Fruit fly (Drosophila melanogaster) whole organism, embryonic: ENCODE measurements around the gene GNBP3.

Experiments
- ATbp ChIP-seq: fragments of 200-800 bp; sonication (Bioruptor generic); optimal IDR thresholded peaks from 2 replicates; lab custom pipeline; 2017; ENCODE audit warnings: missing biosample characterization, mild to moderate bottlenecking, missing genetic modification characterization, missing genetic modification reagents
- Aef1 ChIP-seq: fragments of 200-800 bp; sonication (Bioruptor generic); IDR thresholded peaks from 3 replicates; pipeline ENCODE4 v1.3.6; 2022; ENCODE audit warnings: missing biosample characterization, missing genetic modification characterization
- BEAF-32 ChIP-seq: fragments of 200-800 bp; sonication (Bioruptor generic); optimal IDR thresholded peaks from 3 replicates; lab custom pipeline; 2017; ENCODE audit warnings: missing biosample characterization, missing genetic modification characterization, mild to moderate bottlenecking, moderate library complexity, missing genetic modification reagents
- Bgb ChIP-seq: fragments of 200-800 bp; sonication (Bioruptor generic); IDR thresholded peaks from 2 replicates; pipeline ENCODE4 v1.3.6; 2022; ENCODE audit warnings: missing biosample characterization, missing genetic modification characterization; ENCODE audit not compliant: partially characterized antibody
- CG12659 ChIP-seq: fragments of 200-800 bp; sonication (Bioruptor generic); optimal IDR thresholded peaks from 3 replicates; lab custom pipeline; 2017; ENCODE audit warnings: mild to moderate bottlenecking, missing biosample characterization, missing genetic modification reagents, missing genetic modification characterization
- CG15514 ChIP-seq: fragments of 200-800 bp; sonication (Bioruptor generic); optimal IDR thresholded peaks from 3 replicates; lab custom pipeline; 2017; ENCODE audit warnings: missing biosample characterization, missing genetic modification characterization, mild to moderate bottlenecking, moderate library complexity, missing genetic modification reagents
- CG16813 ChIP-seq: fragments of 200-800 bp; sonication (Bioruptor generic); IDR thresholded peaks from 3 replicates; pipeline ENCODE4 v1.3.6; 2022; ENCODE audit warnings: missing biosample characterization, missing genetic modification characterization; ENCODE audit not compliant: partially characterized antibody
- CG17328 ChIP-seq: fragments of 200-800 bp; sonication (Bioruptor generic); IDR thresholded peaks from 2 replicates; pipeline ENCODE4 v1.3.6; 2022; ENCODE audit warnings: missing biosample characterization, missing genetic modification characterization
- CG2116 ChIP-seq: fragments of 200-800 bp; sonication (Bioruptor generic); optimal IDR thresholded peaks from 3 replicates; lab custom pipeline; 2018; ENCODE audit warnings: missing biosample characterization, mild to moderate bottlenecking, missing genetic modification characterization
- CG32532 ChIP-seq: fragments of 200-800 bp; sonication (Bioruptor generic); IDR thresholded peaks from 2 replicates; pipeline ENCODE4 v1.3.6; 2022; ENCODE audit warnings: missing biosample characterization, missing genetic modification characterization
- CG3847 ChIP-seq: fragments of 200-800 bp; sonication (Bioruptor generic); IDR thresholded peaks from 2 replicates; pipeline ENCODE4 v1.3.6; 2022; ENCODE audit warnings: missing biosample characterization, missing genetic modification characterization
- CG4360 ChIP-seq: fragments of 200-800 bp; sonication (Bioruptor generic); IDR thresholded peaks from 2 replicates; pipeline ENCODE4 v1.3.6; 2022; ENCODE audit warnings: missing biosample characterization, missing genetic modification characterization
- CG7271 ChIP-seq: fragments of 200-800 bp; sonication (Bioruptor generic); optimal IDR thresholded peaks from 2 replicates; lab custom pipeline; 2018; ENCODE audit warnings: missing biosample characterization, mild to moderate bottlenecking, missing genetic modification characterization, moderate library complexity
- CG7928 ChIP-seq: fragments of 200-800 bp; sonication (Bioruptor generic); optimal IDR thresholded peaks from 2 replicates; lab custom pipeline; 2017; ENCODE audit warnings: missing biosample characterization, mild to moderate bottlenecking, missing genetic modification characterization
- CG7963 ChIP-seq: fragments of 200-800 bp; sonication (Bioruptor generic); IDR thresholded peaks from 3 replicates; pipeline ENCODE4 v1.3.6; 2022; ENCODE audit warnings: missing biosample characterization, missing genetic modification characterization; ENCODE audit not compliant: partially characterized antibody
- Doc3 ChIP-seq: fragments of 200-800 bp; sonication (Bioruptor generic); IDR thresholded peaks from 3 replicates; pipeline ENCODE4 v1.3.6; 2022; ENCODE audit warnings: missing biosample characterization, missing genetic modification characterization; ENCODE audit not compliant: partially characterized antibody
- Dref ChIP-seq: fragments of 200-800 bp; sonication (Bioruptor generic); IDR thresholded peaks from 2 replicates; pipeline ENCODE4 v1.3.6; 2022; ENCODE audit warnings: missing biosample characterization, missing genetic modification characterization
- Drgx ChIP-seq: fragments of 200-800 bp; sonication (Bioruptor generic); IDR thresholded peaks from 2 replicates; pipeline ENCODE4 v1.3.6; 2022; ENCODE audit warnings: missing biosample characterization, missing genetic modification characterization
- HLH4C ChIP-seq: fragments of 200-800 bp; sonication (Bioruptor generic); IDR thresholded peaks from 3 replicates; pipeline ENCODE4 v1.3.6; 2022; ENCODE audit warnings: missing biosample characterization, missing genetic modification characterization; ENCODE audit not compliant: partially characterized antibody
- HmgZ ChIP-seq: fragments of 200-800 bp; sonication (Bioruptor generic); optimal IDR thresholded peaks from 2 replicates; lab custom pipeline; 2018; ENCODE audit warnings: missing biosample characterization, mild to moderate bottlenecking, missing genetic modification characterization
- Kr ChIP-seq: fragments of 200-800 bp; sonication (Bioruptor generic); optimal IDR thresholded peaks from 2 replicates; lab custom pipeline; 2017; ENCODE audit warnings: missing biosample characterization, mild to moderate bottlenecking, missing genetic modification characterization
- MBD-R2 ChIP-seq: fragments of 200-800 bp; sonication (Bioruptor generic); IDR thresholded peaks from 2 replicates; pipeline ENCODE4 v1.3.6; 2022; ENCODE audit warnings: missing biosample characterization, missing genetic modification characterization
- MESR4 ChIP-seq: fragments of 200-800 bp; sonication (Bioruptor generic); optimal IDR thresholded peaks from 2 replicates; lab custom pipeline; 2018; ENCODE audit warnings: missing biosample characterization, mild to moderate bottlenecking, missing genetic modification characterization, moderate library complexity
- Med ChIP-seq: fragments of 200-800 bp; sonication (Bioruptor generic); peaks from one replicate; lab custom pipeline; 2016; ENCODE audit warnings: missing biosample characterization, missing genetic modification characterization, mild to moderate bottlenecking, inconsistent platforms, moderate library complexity
- Myb ChIP-seq: fragments of 200-800 bp; sonication (Bioruptor generic); optimal IDR thresholded peaks from 2 replicates; lab custom pipeline; 2016; ENCODE audit warnings: missing biosample characterization, missing genetic modification characterization
- Scr ChIP-seq: fragments of 200-800 bp; sonication (Bioruptor generic); IDR thresholded peaks from 2 replicates; pipeline ENCODE4 v1.3.6; 2022; ENCODE audit warnings: missing biosample characterization, missing genetic modification characterization; ENCODE audit not compliant: partially characterized antibody
- Sin3A ChIP-seq: fragments of >200 bp; optimal IDR thresholded peaks from 2 replicates; lab custom pipeline; 2018
- Sry-δ ChIP-seq: fragments of 200-800 bp; sonication (Bioruptor generic); optimal IDR thresholded peaks from 2 replicates; lab custom pipeline; 2016; ENCODE audit warnings: missing biosample characterization, missing genetic modification characterization
- Xrp1 ChIP-seq: fragments of 200-800 bp; sonication (Bioruptor generic); IDR thresholded peaks from 2 replicates; pipeline ENCODE4 v1.3.6; 2022; ENCODE audit warnings: missing biosample characterization, missing genetic modification characterization
- amos ChIP-seq: fragments of 200-800 bp; sonication (Bioruptor generic); IDR thresholded peaks from 2 replicates; pipeline ENCODE4 v1.3.6; 2022; ENCODE audit warnings: missing biosample characterization, missing genetic modification characterization; ENCODE audit not compliant: partially characterized antibody
- bbx ChIP-seq: fragments of 200-800 bp; sonication (Bioruptor generic); IDR thresholded peaks from 2 replicates; pipeline ENCODE4 v1.3.6; 2022; ENCODE audit warnings: missing biosample characterization, missing genetic modification characterization; ENCODE audit not compliant: partially characterized antibody
- corto ChIP-seq: fragments of 200-800 bp; sonication (Bioruptor generic); optimal IDR thresholded peaks from 2 replicates; lab custom pipeline; 2016; ENCODE audit warnings: missing biosample characterization, mild to moderate bottlenecking, missing genetic modification characterization, moderate library complexity
- crp ChIP-seq, 2 experiments: fragments of 200-800 bp; sonication (Bioruptor generic); optimal IDR thresholded peaks; 2 replicates in 1 of 2; 3 replicates in 1 of 2; lab custom pipeline; 2017; ENCODE audit warnings: missing biosample characterization in 2 of 2, missing genetic modification characterization in 2 of 2, mild to moderate bottlenecking in 1 of 2, moderate library complexity in 1 of 2
- dm ChIP-seq: fragments of 200-800 bp; sonication (Bioruptor generic); optimal IDR thresholded peaks from 3 replicates; lab custom pipeline; 2016; ENCODE audit warnings: missing biosample characterization, missing genetic modification characterization
- eyg ChIP-seq: fragments of 200-800 bp; sonication (Bioruptor generic); optimal IDR thresholded peaks from 3 replicates; lab custom pipeline; 2016; ENCODE audit warnings: missing biosample characterization, missing genetic modification characterization
- gcm2 ChIP-seq: fragments of 200-800 bp; sonication (Bioruptor generic); optimal IDR thresholded peaks from 2 replicates; lab custom pipeline; 2016; ENCODE audit warnings: missing biosample characterization, missing genetic modification characterization
- gfzf ChIP-seq: fragments of 200-800 bp; sonication (Bioruptor generic); optimal IDR thresholded peaks from 2 replicates; lab custom pipeline; 2016; ENCODE audit warnings: missing biosample characterization, mild to moderate bottlenecking, missing genetic modification characterization, moderate library complexity
- grn ChIP-seq: fragments of 200-800 bp; sonication (Bioruptor generic); optimal IDR thresholded peaks from 3 replicates; lab custom pipeline; 2017; ENCODE audit warnings: missing biosample characterization, missing genetic modification characterization
- hb ChIP-seq: fragments of 200-800 bp; sonication (Bioruptor generic); IDR thresholded peaks from 3 replicates; pipeline ENCODE4 v1.3.6; 2022; ENCODE audit warnings: missing biosample characterization, missing genetic modification characterization; ENCODE audit not compliant: partially characterized antibody
- pzg ChIP-seq: fragments of 200-800 bp; sonication (Bioruptor generic); optimal IDR thresholded peaks from 3 replicates; lab custom pipeline; 2018; ENCODE audit warnings: missing biosample characterization, mild to moderate bottlenecking, missing genetic modification characterization, moderate library complexity
- rib ChIP-seq: fragments of 200-800 bp; sonication (Bioruptor generic); IDR thresholded peaks from 2 replicates; pipeline ENCODE4 v1.3.6; 2022; ENCODE audit warnings: missing biosample characterization, missing genetic modification characterization
- stwl ChIP-seq: fragments of 200-800 bp; sonication (Bioruptor generic); optimal IDR thresholded peaks from 3 replicates; lab custom pipeline; 2018; ENCODE audit warnings: missing biosample characterization, mild to moderate bottlenecking, missing genetic modification characterization, moderate library complexity
- tna ChIP-seq: fragments of 200-800 bp; sonication (Bioruptor generic); IDR thresholded peaks from 2 replicates; pipeline ENCODE4 v1.3.6; 2022; ENCODE audit warnings: missing biosample characterization, missing genetic modification characterization; ENCODE audit not compliant: partially characterized antibody
- trem ChIP-seq: fragments of 200-800 bp; optimal IDR thresholded peaks from 3 replicates; lab custom pipeline; 2019; ENCODE audit warnings: missing biosample characterization, mild to moderate bottlenecking, missing genetic modification characterization, moderate library complexity
- unc-4 ChIP-seq: fragments of 200-800 bp; sonication (Bioruptor generic); IDR thresholded peaks from 2 replicates; pipeline ENCODE4 v1.3.6; 2022; ENCODE audit warnings: missing biosample characterization, missing genetic modification characterization; ENCODE audit not compliant: partially characterized antibody
- vnd ChIP-seq: fragments of 200-800 bp; sonication (Bioruptor generic); IDR thresholded peaks from 3 replicates; pipeline ENCODE4 v1.3.6; 2022; ENCODE audit warnings: missing biosample characterization, missing genetic modification characterization; ENCODE audit not compliant: partially characterized antibody
- zen2 ChIP-seq: fragments of 200-800 bp; sonication (Bioruptor generic); IDR thresholded peaks from 3 replicates; pipeline ENCODE4 v1.3.6; 2022; ENCODE audit warnings: missing biosample characterization, missing genetic modification characterization; ENCODE audit not compliant: partially characterized antibody

Gene GNBP3

DNA sequence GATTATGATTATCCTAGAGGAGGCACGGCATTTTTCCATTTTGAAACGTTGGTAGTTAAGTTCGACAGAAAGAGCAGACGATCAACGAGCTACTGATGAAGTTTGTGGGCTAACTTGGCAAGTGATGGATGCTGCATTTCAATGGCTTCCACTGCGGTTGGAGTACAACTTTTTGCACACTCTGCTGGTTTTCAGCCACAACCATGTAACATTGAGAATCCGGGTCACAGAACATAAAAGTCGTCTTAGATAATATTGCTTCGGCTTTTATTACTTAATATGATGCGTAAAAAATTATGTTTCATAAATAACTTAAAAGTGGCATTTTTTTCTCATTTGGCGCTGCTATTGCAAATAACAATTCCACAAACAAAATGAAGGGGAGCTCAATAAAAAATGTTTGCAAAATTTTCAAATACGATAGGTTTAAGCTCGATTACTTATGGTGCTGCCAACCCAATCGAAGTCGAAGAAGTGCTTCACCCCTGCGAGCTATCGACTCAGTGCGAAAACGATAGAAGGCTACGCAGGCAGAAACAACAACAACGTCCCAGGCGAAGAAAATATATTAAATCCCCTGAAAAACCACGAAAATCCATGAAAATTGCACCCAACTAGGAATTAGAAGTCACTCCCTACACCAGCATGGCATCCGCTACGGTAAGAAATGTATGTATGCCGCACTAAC lies 11.6 kb downstream of the GNBP3 start, which contains the start of the genes CG5653 and CG5021:
TSS of gene CG5653 (minus strand) at position 51 of the 688 bp plus-strand sequence.
TSS of gene CG5021 (plus strand) at position 506 of the 688 bp plus-strand sequence.
- no peak for TF ChIP-seq gcm2 (GFP tag; lab: Kevin White, UChicago)
- peak; percentile 27 for TF ChIP-seq gfzf (GFP tag; lab: Kevin White, UChicago)
- TF ChIP-seq CG15514 (GFP tag; lab: Kevin White, UChicago): peak; percentile 55
- peak; percentile 47 for TF ChIP-seq HmgZ (tag; lab: Kevin White, UChicago)
- peak; percentile 61 for TF ChIP-seq BEAF-32 (GFP tag; lab: Kevin White, UChicago)
- no peak for TF ChIP-seq eyg
- peak; percentile 56; the same call in 2 of the 3 replicates for TF ChIP-seq vnd (GFP tag; lab: Robert Waterston, UW)
- TF ChIP-seq CG4360 (GFP tag; lab: Robert Waterston, UW): peak; percentile 81
- no peak for TF ChIP-seq CG17328
- TF ChIP-seq Sry-δ (GFP tag; lab: Kevin White, UChicago): peak; percentile 88
- TF ChIP-seq amos: peak; percentile 57; the same call in 1 of the 2 replicates
- TF ChIP-seq Drgx (GFP tag; lab: Robert Waterston, UW): no peak
- TF ChIP-seq hb (GFP tag; lab: Robert Waterston, UW): peak; percentile 70; the same call in 2 of the 3 replicates
- peak in 1 of 2 experiments; percentile 68 for TF ChIP-seq crp (GFP tag; optimal IDR thresholded peaks at IDR 0.05; lab: Kevin White, UChicago)
- TF ChIP-seq Scr (GFP tag; lab: Robert Waterston, UW): peak; percentile 47
- no peak for TF ChIP-seq Kr (GFP tag; lab: Kevin White, UChicago)
- TF ChIP-seq rib (GFP tag; lab: Robert Waterston, UW): peak; percentile 52; the same call in 1 of the 2 replicates
- TF ChIP-seq pzg (GFP tag; lab: Kevin White, UChicago): peak; percentile 87
- TF ChIP-seq MESR4: peak; percentile 48
- peak; percentile 22 for TF ChIP-seq CG12659 (GFP tag; lab: Kevin White, UChicago)
- peak; percentile 31; the same call in 1 of the 3 replicates for TF ChIP-seq Aef1
- TF ChIP-seq CG7963 (GFP tag; lab: Robert Waterston, UW): peak; percentile 68
- 0 out of 2 replicates have a peak, but pooled peaks have one; percentile 8 for TF ChIP-seq Xrp1 (GFP tag; lab: Robert Waterston, UW)
- peak; percentile 68; the same call in 2 of the 3 replicates for TF ChIP-seq HLH4C
- peak; percentile 59 for TF ChIP-seq CG3847
- peak; percentile 53 for TF ChIP-seq stwl (tag; lab: Kevin White, UChicago)
- peak; percentile 24 for TF ChIP-seq Med (GFP tag; lab: Kevin White, UChicago)
- peak; percentile 96 for TF ChIP-seq Dref
- no peak for TF ChIP-seq corto (GFP tag; lab: Kevin White, UChicago)
- TF ChIP-seq Sin3A (lab: Kevin White, UChicago): peak; percentile 32
- peak; percentile 68 for TF ChIP-seq Myb (GFP tag; lab: Kevin White, UChicago)
- TF ChIP-seq CG16813: peak; percentile 49; the same call in 1 of the 3 replicates
- peak; percentile 58 for TF ChIP-seq CG2116 (GFP tag; lab: Kevin White, UChicago)
- TF ChIP-seq CG32532 (GFP tag; lab: Robert Waterston, UW): no peak
- TF ChIP-seq CG7271 (tag; lab: Kevin White, UChicago): no peak
- peak; percentile 21; the same call in 1 of the 3 replicates for TF ChIP-seq Doc3 (GFP tag; lab: Robert Waterston, UW)
- TF ChIP-seq dm: no peak
- TF ChIP-seq zen2 (GFP tag; lab: Robert Waterston, UW): peak; percentile 51; the same call in 1 of the 3 replicates
- TF ChIP-seq CG7928 (GFP tag; lab: Kevin White, UChicago): peak; percentile 93
- peak; percentile 98 for TF ChIP-seq trem (tag; lab: Kevin White, UChicago)
- TF ChIP-seq Bgb (GFP tag; lab: Robert Waterston, UW): peak; percentile 75; the same call in 1 of the 2 replicates
- TF ChIP-seq MBD-R2 (GFP tag; lab: Robert Waterston, UW): peak; percentile 62; the same call in 1 of the 2 replicates
- no peak for TF ChIP-seq grn (GFP tag; lab: Kevin White, UChicago)
- peak; percentile 72 for TF ChIP-seq bbx
- peak; percentile 57 for TF ChIP-seq unc-4
- no peak for TF ChIP-seq ATbp (GFP tag; lab: Kevin White, UChicago)
- TF ChIP-seq tna (GFP tag; lab: Robert Waterston, UW): peak; percentile 65
